Fruit fly (Drosophila melanogaster) whole organism, adult: ENCODE results near the gene Ctl1.

Source experiments
- CG14711 ChIP-seq: fragments of 200-800 bp; sonication (Bioruptor generic); optimal IDR thresholded peaks from 2 replicates; lab custom pipeline; 2018; ENCODE audit warnings: missing biosample characterization, mild to moderate bottlenecking, missing genetic modification characterization, moderate library complexity
- CG1620 ChIP-seq: fragments of 200-800 bp; sonication (Bioruptor generic); optimal IDR thresholded peaks from 2 replicates; lab custom pipeline; 2016; ENCODE audit warnings: missing biosample characterization, missing genetic modification characterization
- CG7101 ChIP-seq: fragments of 200-800 bp; sonication (Bioruptor generic); optimal IDR thresholded peaks from 2 replicates; lab custom pipeline; 2018; ENCODE audit warnings: missing biosample characterization, mild to moderate bottlenecking, missing genetic modification characterization, moderate library complexity
- bab1 ChIP-seq: fragments of 200-800 bp; sonication (Bioruptor generic); optimal IDR thresholded peaks from 3 replicates; lab custom pipeline; 2019; ENCODE audit warnings: missing biosample characterization, mild to moderate bottlenecking, missing genetic modification characterization, moderate library complexity
- cnc ChIP-seq, 2 experiments: fragments of >200 bp; optimal IDR thresholded peaks; 2 replicates each; lab custom pipeline; 2017
- ovo ChIP-seq: fragments of 200-800 bp; sonication (Bioruptor generic); optimal IDR thresholded peaks from 2 replicates; lab custom pipeline; 2016; ENCODE audit warnings: missing biosample characterization, missing genetic modification characterization
- pad ChIP-seq: fragments of 200-800 bp; sonication (Bioruptor generic); optimal IDR thresholded peaks from 3 replicates; lab custom pipeline; 2017; ENCODE audit warnings: missing biosample characterization, missing genetic modification characterization, mild to moderate bottlenecking, moderate library complexity, missing genetic modification reagents
- tj ChIP-seq: fragments of 200-800 bp; sonication (Bioruptor generic); optimal IDR thresholded peaks from 3 replicates; lab custom pipeline; 2017; ENCODE audit warnings: missing biosample characterization, mild to moderate bottlenecking, missing genetic modification characterization, moderate library complexity

DNA sequence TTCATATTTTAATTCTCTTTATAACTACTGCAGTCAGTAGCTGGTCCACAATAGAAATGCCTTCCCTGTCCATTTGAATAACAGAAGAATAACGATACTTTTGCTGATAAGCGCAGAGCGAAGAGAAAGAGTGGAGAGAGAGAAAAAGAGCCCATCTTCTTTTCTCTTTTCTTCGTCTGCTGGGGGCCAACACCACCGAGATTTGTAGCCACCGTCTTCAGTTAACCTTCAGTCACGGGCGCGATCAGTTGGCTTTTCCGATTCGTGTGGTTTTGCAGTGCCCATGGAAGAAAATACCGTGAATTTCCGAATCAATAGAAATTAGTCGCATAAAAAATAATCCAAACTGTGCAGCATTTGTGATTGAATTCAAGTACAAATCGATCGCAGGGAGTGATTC, 14.3 kb upstream of the Ctl1 start, which contains the start of gene CG1273:
- TF ChIP-seq ovo (GFP tag; lab: Kevin White, UChicago) (no peak), pad (no peak), CG1620 (GFP tag; lab: Kevin White, UChicago) (no peak), tj (GFP tag; lab: Kevin White, UChicago) (no peak), CG7101 (tag; lab: Kevin White, UChicago) (no peak), bab1 (no peak), cnc (optimal IDR thresholded peaks at IDR 0.05; lab: Kevin White, UChicago) (no peak), CG14711 (no peak)
